Fruit fly (Drosophila melanogaster) whole organism, pupa: ENCODE measurements around the gene Ama.
A peak's percentile ranks its signal among the peaks of the same experiment; 100 is the strongest.

ENCODE experiments used
- CG10348 ChIP-seq: fragments of 200-800 bp; sonication (Bioruptor generic); IDR thresholded peaks from 2 replicates; pipeline ENCODE4 v1.3.6; 2022; ENCODE audit warnings: missing biosample characterization, missing genetic modification characterization
- CG12605 ChIP-seq: fragments of 200-800 bp; sonication (Bioruptor generic); IDR thresholded peaks from 2 replicates; pipeline ENCODE4 v1.3.6; 2022; ENCODE audit warnings: missing biosample characterization, missing genetic modification characterization
- CG13204 ChIP-seq: fragments of 200-800 bp; sonication (Bioruptor generic); optimal IDR thresholded peaks from 2 replicates; lab custom pipeline; 2018; ENCODE audit warnings: missing biosample characterization, mild to moderate bottlenecking, missing genetic modification characterization, moderate library complexity
- CG14655 ChIP-seq: fragments of 200-800 bp; sonication (Bioruptor generic); optimal IDR thresholded peaks from 3 replicates; lab custom pipeline; 2017; ENCODE audit warnings: mild to moderate bottlenecking, missing biosample characterization, missing genetic modification reagents, missing genetic modification characterization
- CG15710 ChIP-seq: fragments of 200-800 bp; sonication (Bioruptor generic); optimal IDR thresholded peaks from 2 replicates; lab custom pipeline; 2018; ENCODE audit warnings: missing biosample characterization, mild to moderate bottlenecking, missing genetic modification characterization, moderate library complexity
- CG17806 ChIP-seq: fragments of 200-800 bp; sonication (Bioruptor generic); optimal IDR thresholded peaks from 2 replicates; lab custom pipeline; 2018; ENCODE audit warnings: missing biosample characterization, mild to moderate bottlenecking, missing genetic modification characterization, moderate library complexity
- CG32121 ChIP-seq: fragments of 200-800 bp; sonication (Bioruptor generic); IDR thresholded peaks from 2 replicates; pipeline ENCODE4 v1.3.6; 2022; ENCODE audit warnings: missing biosample characterization, missing genetic modification characterization
- CG34367 ChIP-seq: fragments of 200-800 bp; sonication (Bioruptor generic); optimal IDR thresholded peaks from 2 replicates; lab custom pipeline; 2018; ENCODE audit warnings: missing biosample characterization, mild to moderate bottlenecking, missing genetic modification characterization
- CG4496 ChIP-seq: fragments of 200-800 bp; sonication (Bioruptor generic); IDR thresholded peaks from 3 replicates; pipeline ENCODE4 v1.3.6; 2022; ENCODE audit warnings: missing biosample characterization, missing genetic modification characterization
- CG8159 ChIP-seq: fragments of 200-800 bp; sonication (Bioruptor generic); optimal IDR thresholded peaks from 3 replicates; lab custom pipeline; 2018; ENCODE audit warnings: missing biosample characterization, mild to moderate bottlenecking, missing genetic modification characterization, moderate library complexity
- CG8301 ChIP-seq: fragments of 200-800 bp; sonication (Bioruptor generic); optimal IDR thresholded peaks from 2 replicates; lab custom pipeline; 2018; ENCODE audit warnings: missing biosample characterization, mild to moderate bottlenecking, missing genetic modification characterization
- CG9948 ChIP-seq: fragments of 200-800 bp; sonication (Bioruptor generic); optimal IDR thresholded peaks from 2 replicates; lab custom pipeline; 2018; ENCODE audit warnings: missing biosample characterization, mild to moderate bottlenecking, missing genetic modification characterization, moderate library complexity
- D1 ChIP-seq: fragments of 200-800 bp; sonication (Bioruptor generic); optimal IDR thresholded peaks from 2 replicates; lab custom pipeline; 2018; ENCODE audit warnings: missing biosample characterization, mild to moderate bottlenecking, missing genetic modification characterization, moderate library complexity
- EcR ChIP-seq: fragments of 200-800 bp; sonication (Bioruptor generic); optimal IDR thresholded peaks from 3 replicates; lab custom pipeline; 2019; ENCODE audit warnings: missing biosample characterization, missing genetic modification characterization, mild to moderate bottlenecking, moderate library complexity, missing genetic modification reagents
- Ets98B ChIP-seq: fragments of 200-800 bp; sonication (Bioruptor generic); IDR thresholded peaks from 2 replicates; pipeline ENCODE4 v1.3.6; 2022; ENCODE audit warnings: missing biosample characterization, missing genetic modification characterization
- Pif1A ChIP-seq: fragments of 200-800 bp; sonication (Bioruptor generic); optimal IDR thresholded peaks from 3 replicates; lab custom pipeline; 2016; ENCODE audit warnings: missing biosample characterization, missing genetic modification characterization
- Pif1B ChIP-seq: fragments of 200-800 bp; sonication (Bioruptor generic); optimal IDR thresholded peaks from 3 replicates; lab custom pipeline; 2016; ENCODE audit warnings: missing biosample characterization, missing genetic modification characterization
- Snoo ChIP-seq: fragments of 200-800 bp; sonication (Bioruptor generic); optimal IDR thresholded peaks from 3 replicates; lab custom pipeline; 2017; ENCODE audit warnings: missing biosample characterization, mild to moderate bottlenecking, missing genetic modification characterization, inconsistent platforms
- fd96Ca ChIP-seq: fragments of 200-800 bp; sonication (Bioruptor generic); IDR thresholded peaks from 3 replicates; pipeline ENCODE4 v1.3.6; 2022; ENCODE audit warnings: missing biosample characterization, missing genetic modification characterization
- gl ChIP-seq: fragments of 200-800 bp; sonication (Bioruptor generic); optimal IDR thresholded peaks from 2 replicates; lab custom pipeline; 2018; ENCODE audit warnings: missing biosample characterization, mild to moderate bottlenecking, missing genetic modification characterization
- rn ChIP-seq: fragments of 200-800 bp; sonication (Bioruptor generic); IDR thresholded peaks from 2 replicates; pipeline ENCODE4 v1.3.6; 2022; ENCODE audit warnings: missing biosample characterization, missing genetic modification characterization

Gene Ama

DNA sequence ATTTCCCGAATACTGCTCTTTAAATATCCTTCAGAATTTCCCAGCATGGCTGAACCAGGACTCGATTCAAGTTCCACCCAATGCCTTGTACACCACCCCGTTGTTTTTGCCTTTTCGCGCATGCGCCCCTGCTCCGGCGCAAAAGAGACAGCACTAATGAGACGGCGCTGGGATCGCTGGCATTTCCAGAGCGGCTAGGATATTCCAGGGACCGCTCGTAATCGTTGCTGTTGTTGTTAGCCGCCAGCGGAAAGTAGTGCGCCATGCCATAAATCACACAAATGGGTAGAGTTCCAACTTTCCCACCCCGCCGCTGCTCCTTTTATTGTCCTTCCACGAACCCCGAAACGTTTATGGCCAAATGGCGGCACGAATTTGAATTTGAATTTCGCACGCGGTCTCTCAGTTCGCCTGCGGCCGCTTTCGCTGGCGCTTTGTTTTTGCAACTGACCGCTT, at the start of gene Ama:
Gene Ama (plus strand): TSS at position 406 of the 456 bp plus-strand sequence.
- TF ChIP-seq CG10348 (GFP tag; lab: Robert Waterston, UW) (no peak), CG14655 (GFP tag; lab: Kevin White, UChicago) (no peak), EcR (no peak)

DNA sequence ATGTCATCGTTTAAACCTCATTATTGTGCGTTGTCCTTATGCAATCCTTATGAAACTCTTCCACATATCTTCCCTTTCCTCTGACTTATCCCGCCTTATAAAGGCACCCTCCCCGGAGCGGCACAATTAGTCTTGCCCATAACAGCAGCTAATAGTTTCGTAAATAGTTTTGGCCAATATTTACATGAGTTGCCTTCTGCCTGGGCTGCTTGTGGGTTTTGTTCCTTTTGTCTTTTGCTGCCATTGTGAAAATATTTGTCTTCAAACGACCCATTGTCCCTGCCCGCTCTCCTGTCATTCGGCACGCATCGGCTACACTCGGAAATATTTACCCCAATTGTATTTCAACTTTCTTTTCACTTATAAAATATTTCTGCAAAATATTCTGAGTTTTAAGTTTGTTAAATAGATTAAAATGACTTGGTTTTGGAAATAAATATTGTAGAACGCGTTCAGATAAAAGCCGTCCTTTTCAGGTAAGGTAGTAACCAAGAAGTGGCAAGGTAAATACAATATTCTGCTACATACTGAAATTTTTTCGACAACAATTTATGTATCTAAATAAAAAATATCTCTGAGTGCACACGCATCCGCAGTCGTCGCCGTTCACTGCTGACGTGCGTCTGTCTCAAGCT, 38.7 kb upstream of the Ama start:
- no peak for TF ChIP-seq CG32121 (GFP tag; lab: Robert Waterston, UW)
- TF ChIP-seq CG13204 (GFP tag; lab: Kevin White, UChicago): no peak
- TF ChIP-seq CG34367 (tag; lab: Kevin White, UChicago): no peak
- TF ChIP-seq Ets98B: no peak
- TF ChIP-seq CG9948 (tag; lab: Kevin White, UChicago): no peak
- no peak for TF ChIP-seq gl (tag; lab: Kevin White, UChicago)
- TF ChIP-seq CG8159 (tag; lab: Kevin White, UChicago): peak; percentile 34
- no peak for TF ChIP-seq CG8301 (tag; lab: Kevin White, UChicago)
- no peak for TF ChIP-seq fd96Ca (GFP tag; lab: Robert Waterston, UW)
- TF ChIP-seq CG10348 (GFP tag; lab: Robert Waterston, UW): no peak
- no peak for TF ChIP-seq Pif1B
- TF ChIP-seq CG12605 (GFP tag; lab: Robert Waterston, UW): no peak
- TF ChIP-seq CG4496 (GFP tag; lab: Robert Waterston, UW): no peak
- TF ChIP-seq EcR: no peak
- no peak for TF ChIP-seq D1 (tag; lab: Kevin White, UChicago)
- TF ChIP-seq CG15710 (tag; lab: Kevin White, UChicago): no peak
- peak; percentile 4 for TF ChIP-seq Pif1A (GFP tag; lab: Kevin White, UChicago)
- TF ChIP-seq Snoo (tag; lab: Kevin White, UChicago): no peak
- TF ChIP-seq rn (GFP tag; lab: Robert Waterston, UW): no peak
- peak; percentile 44 for TF ChIP-seq CG14655 (GFP tag; lab: Kevin White, UChicago)
- no peak for TF ChIP-seq CG17806 (tag; lab: Kevin White, UChicago)
- TF ChIP-seq, all 21 proteins: peak for 3

DNA sequence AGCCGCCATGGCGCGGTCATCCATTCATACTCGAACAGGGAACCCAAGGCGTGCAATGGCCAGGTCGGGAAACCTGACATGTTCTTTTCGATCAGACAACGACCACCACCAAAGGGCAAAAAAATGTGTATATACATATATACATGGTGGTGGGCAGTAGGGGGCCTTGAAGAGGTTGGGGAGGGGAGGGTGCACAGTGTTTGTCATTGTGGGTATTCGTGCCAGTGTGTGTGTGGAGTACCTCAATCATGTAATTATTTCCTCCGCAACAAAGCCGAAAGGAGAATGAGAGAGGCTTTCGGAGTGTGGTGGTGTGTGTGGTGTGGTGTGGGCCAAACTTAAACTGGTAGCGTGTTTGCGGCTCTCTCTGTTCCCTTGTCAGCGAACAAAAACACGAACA, 36.3 kb upstream of the Ama start:
- peak; percentile 53 for TF ChIP-seq gl (tag; lab: Kevin White, UChicago)
- TF ChIP-seq CG8301 (tag; lab: Kevin White, UChicago): no peak
- no peak for TF ChIP-seq CG12605 (GFP tag; lab: Robert Waterston, UW)

DNA sequence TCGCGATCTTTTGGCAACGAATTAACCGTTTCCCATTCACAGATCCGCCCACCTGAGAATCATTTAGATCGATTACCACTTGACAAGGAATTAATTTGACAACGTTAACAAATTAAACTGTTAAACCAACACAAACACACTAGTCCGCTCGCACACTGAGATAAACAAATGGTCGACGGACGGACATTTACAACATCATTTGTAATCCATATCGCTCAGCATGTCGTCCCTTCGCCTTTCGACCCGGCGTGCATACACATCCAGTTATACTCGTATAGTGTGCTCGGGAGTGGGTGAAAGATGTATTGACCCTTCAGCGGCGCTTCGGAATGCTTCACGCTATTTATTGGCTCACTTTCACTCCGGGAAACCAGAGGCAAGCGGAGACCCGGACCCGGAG, 26.7 kb upstream of the Ama start:
- no peak for TF ChIP-seq D1 (tag; lab: Kevin White, UChicago)
- no peak for TF ChIP-seq Pif1B
- TF ChIP-seq, all 21 proteins: peak for 0

DNA sequence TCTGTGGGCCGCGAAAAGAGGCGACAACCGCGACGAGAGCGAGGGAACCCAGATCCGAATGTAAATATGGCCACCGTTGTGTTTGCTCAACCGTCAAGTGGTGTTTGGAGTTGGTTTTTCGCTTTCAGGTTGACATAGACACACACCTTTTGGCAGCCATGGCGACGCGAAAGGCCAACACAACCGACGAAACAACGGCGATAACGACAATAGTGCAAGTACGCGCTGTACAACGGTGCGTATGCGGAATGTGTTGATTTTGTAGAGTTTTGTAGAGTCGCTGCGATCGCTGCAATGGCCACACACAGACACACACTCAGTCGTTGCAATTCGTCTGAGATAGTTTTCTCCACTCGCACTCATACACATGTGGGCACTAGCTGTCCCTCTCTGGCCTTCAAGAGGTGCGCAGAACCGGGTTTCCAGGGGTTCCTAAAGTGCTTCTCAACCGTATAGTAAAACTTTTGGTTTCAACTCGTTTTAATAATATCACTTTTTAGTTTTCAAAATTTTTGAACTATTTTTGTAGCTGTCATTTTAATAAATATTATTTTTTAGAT, 20.9 kb upstream of the Ama start:
- TF ChIP-seq Ets98B (no peak), fd96Ca (GFP tag; lab: Robert Waterston, UW) (0 out of 3 replicates have a peak, but pooled peaks have one; percentile 53), CG13204 (GFP tag; lab: Kevin White, UChicago) (no peak), EcR (no peak), CG34367 (tag; lab: Kevin White, UChicago) (no peak), rn (GFP tag; lab: Robert Waterston, UW) (no peak), CG17806 (tag; lab: Kevin White, UChicago) (no peak)

DNA sequence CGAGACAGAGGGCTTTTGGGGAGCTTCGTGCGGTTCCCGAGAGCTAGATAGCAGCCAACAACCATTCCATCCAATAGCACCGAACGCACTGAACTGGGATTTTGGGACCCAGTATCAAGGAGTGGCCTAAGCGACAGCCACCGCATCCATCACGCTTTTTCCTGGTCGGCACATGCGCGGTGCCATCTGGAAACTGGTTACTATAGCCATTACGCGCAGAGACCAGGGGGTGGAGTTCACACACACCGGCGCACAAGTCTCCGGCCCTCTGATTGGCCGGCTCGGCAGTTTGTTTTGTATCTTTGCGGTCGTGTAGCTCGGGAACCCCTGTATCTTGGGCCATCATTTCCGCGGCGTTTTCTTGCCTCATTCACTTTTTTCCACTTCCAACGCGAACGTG, 20.4 kb upstream of the Ama start, which contains the start of gene pb:
Gene pb (minus strand): TSS at position 81 of the 400 bp plus-strand sequence.
- TF ChIP-seq EcR (no peak), CG14655 (GFP tag; lab: Kevin White, UChicago) (no peak), D1 (tag; lab: Kevin White, UChicago) (no peak), CG32121 (GFP tag; lab: Robert Waterston, UW) (peak; percentile 58), CG17806 (tag; lab: Kevin White, UChicago) (no peak), fd96Ca (GFP tag; lab: Robert Waterston, UW) (peak; percentile 51; the same call in 2 of the 3 replicates)

DNA sequence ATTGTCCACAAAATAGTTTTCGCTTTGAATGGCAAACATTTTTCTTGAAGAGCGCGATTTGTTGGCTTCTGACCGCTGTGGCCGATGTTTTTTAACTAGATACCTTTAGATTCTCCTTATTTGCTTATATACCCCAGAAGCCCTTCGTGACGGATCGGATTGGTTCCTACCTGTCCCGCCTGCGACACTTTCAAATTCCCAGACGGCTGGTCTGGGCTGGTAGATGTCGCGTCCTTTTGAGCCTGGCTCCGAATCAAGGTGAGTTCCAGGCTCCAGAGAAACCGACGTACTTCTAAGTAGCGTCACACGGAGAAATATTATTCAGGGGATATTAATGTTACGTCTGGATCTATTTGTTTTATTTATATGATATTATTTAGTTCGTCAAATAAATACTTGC, 18.4 kb upstream of the Ama start, which contains the start of gene zen2:
Gene zen2 (minus strand): TSS at position 101 of the 400 bp plus-strand sequence.
- no peak for TF ChIP-seq CG15710 (tag; lab: Kevin White, UChicago)
- no peak for TF ChIP-seq Snoo (tag; lab: Kevin White, UChicago)
- TF ChIP-seq CG8301 (tag; lab: Kevin White, UChicago): no peak
- no peak for TF ChIP-seq EcR
- TF ChIP-seq CG9948 (tag; lab: Kevin White, UChicago): no peak
- TF ChIP-seq gl (tag; lab: Kevin White, UChicago): no peak
- no peak for TF ChIP-seq CG34367 (tag; lab: Kevin White, UChicago)
